Worm (Caenorhabditis elegans): ENCODE results near the gene B0361.14.

The B0361.14 gene

DNA sequence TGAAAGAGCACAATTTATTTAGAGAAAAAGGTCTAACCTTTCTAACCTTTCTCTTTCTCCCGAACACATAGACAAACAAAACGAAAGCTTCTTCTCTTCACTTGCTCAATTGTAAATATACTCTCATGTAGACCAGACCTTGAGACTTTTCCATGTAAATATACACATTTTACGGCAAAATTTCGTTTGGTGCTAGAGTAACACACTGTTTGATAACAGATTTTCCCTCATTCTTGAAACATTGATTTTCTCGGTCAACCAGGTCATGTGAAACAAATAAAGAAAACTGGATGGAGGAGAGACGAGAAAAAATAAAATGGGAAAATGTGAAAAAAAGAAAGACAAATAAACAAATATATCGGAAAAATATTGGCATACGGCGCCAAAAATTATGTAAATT lies 22.7 kb upstream of the B0361.14 start:
- no peak for TF ChIP-seq hlh-12 (tag; optimal IDR thresholded peaks at IDR 0.05)
- TF ChIP-seq pha-4 (tag; optimal IDR thresholded peaks at IDR 0.05): peak; percentile 7

ce11 chrIII:7319390-7319789 lies 20.1 kb upstream of the B0361.14 start, which contains the start of gene F56C9.8:
TSS of gene F56C9.8 (minus strand) at chrIII:7319509.
- TF ChIP-seq nhr-80 (tag; optimal IDR thresholded peaks at IDR 0.05) (peak; percentile 30), T07F8.4 (tag; optimal IDR thresholded peaks at IDR 0.05) (no peak)

DNA sequence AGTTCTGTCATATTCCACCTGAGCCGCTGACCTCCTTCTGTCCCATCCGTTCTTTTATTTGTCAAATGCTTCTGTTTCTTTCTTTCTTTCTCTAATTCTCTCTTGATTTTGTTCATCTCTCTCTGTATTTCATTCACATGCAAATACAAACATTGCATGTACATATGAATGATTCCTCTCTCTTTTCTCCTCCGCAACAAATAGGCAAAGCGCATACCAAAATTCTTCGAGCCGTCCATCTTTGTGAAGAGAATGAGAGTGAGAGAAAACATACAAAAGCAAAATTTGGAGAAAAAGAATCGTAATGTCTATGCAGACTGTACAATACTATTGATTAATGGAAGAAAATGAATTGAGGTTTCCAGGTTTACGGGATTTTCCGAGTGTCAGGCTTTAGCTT lies 18.0 kb upstream of the B0361.14 start:
- TF ChIP-seq mel-28 (tag; optimal IDR thresholded peaks at IDR 0.05; ENCODE audit: borderline replicate concordance): no peak
- peak; percentile 63 for TF ChIP-seq nhr-80 (tag; optimal IDR thresholded peaks at IDR 0.05)
- TF ChIP-seq ztf-22 (GFP tag; optimal IDR thresholded peaks at IDR 0.05): no peak

ce11 chrIII:7314927-7315547 lies 15.7 kb upstream of the B0361.14 start, which contains the start of gene nspg-6:
TSS of gene nspg-6 (minus strand) at chrIII:7314977.
- TF ChIP-seq lsy-27 (tag; optimal IDR thresholded peaks at IDR 0.05; ENCODE audit: borderline replicate concordance, insufficient read depth) (no peak), nhr-80 (tag; optimal IDR thresholded peaks at IDR 0.05) (peak; percentile 75), let-526 (GFP tag; IDR thresholded peaks at IDR 0.05) (no peak)

- TF ChIP-seq F52B5.7 (tag; optimal IDR thresholded peaks at IDR 0.05): no peak
Measured at ce11 chrIII:7314473-7314872, 15.1 kb upstream of the B0361.14 start.

ce11 chrIII:7310662-7311340 lies 11.5 kb upstream of the B0361.14 start, which contains the start of the genes F56C9.6 and F56C9.3:
TSS of gene F56C9.6 (minus strand) at chrIII:7310773.
TSS of gene F56C9.3 (plus strand) at chrIII:7311290.
- TF ChIP-seq lin-54 (GFP tag; optimal IDR thresholded peaks at IDR 0.05): peak; percentile 50
- 0 out of 2 replicates have a peak, but pooled peaks have one; percentile 12 for TF ChIP-seq lin-26 (GFP tag; IDR thresholded peaks at IDR 0.05)
- no peak for TF ChIP-seq lin-35 (GFP tag; optimal IDR thresholded peaks at IDR 0.05)
- peak; percentile 95 for TF ChIP-seq F33H1.4 (GFP tag; IDR thresholded peaks at IDR 0.05)
- TF ChIP-seq ekl-4 (GFP tag; IDR thresholded peaks at IDR 0.05): 0 out of 2 replicates have a peak, but pooled peaks have one; percentile 40
- TF ChIP-seq madf-6 (GFP tag; IDR thresholded peaks at IDR 0.05): peak; percentile 91
- 0 out of 2 replicates have a peak, but pooled peaks have one; percentile 23 for TF ChIP-seq madf-3 (GFP tag; IDR thresholded peaks at IDR 0.05)
- TF ChIP-seq ceh-91 (GFP tag; IDR thresholded peaks at IDR 0.05): peak; percentile 81
- TF ChIP-seq xnd-1 (tag; optimal IDR thresholded peaks at IDR 0.05): peak; percentile 74
- TF ChIP-seq snpc-4 (GFP tag; optimal IDR thresholded peaks at IDR 0.05): no peak
- TF ChIP-seq snpc-4 (tag; optimal IDR thresholded peaks at IDR 0.05): peak in 1 of 4 experiments; percentile 12
- peak; percentile 49 for TF ChIP-seq snpc-3.4 (tag; optimal IDR thresholded peaks at IDR 0.05)
- peak; percentile 79 for TF ChIP-seq D2030.7 (GFP tag; IDR thresholded peaks at IDR 0.05)
- no peak for TF ChIP-seq akir-1 (GFP tag; optimal IDR thresholded peaks at IDR 0.05)
- peak; percentile 70 for TF ChIP-seq dpl-1 (GFP tag; optimal IDR thresholded peaks at IDR 0.05)
- TF ChIP-seq nhr-90 (tag; optimal IDR thresholded peaks at IDR 0.05): no peak
- peak; percentile 91 for TF ChIP-seq lsl-1 (GFP tag; optimal IDR thresholded peaks at IDR 0.05)
- TF ChIP-seq hmg-1.2 (GFP tag; IDR thresholded peaks at IDR 0.05): peak; percentile 12; the same call in 1 of the 2 replicates
- no peak for TF ChIP-seq ama-1 (optimal IDR thresholded peaks at IDR 0.05)
- TF ChIP-seq ama-1 (GFP tag; optimal IDR thresholded peaks at IDR 0.05): no peak
- TF ChIP-seq F49E8.2 (tag; optimal IDR thresholded peaks at IDR 0.05; ENCODE audit: insufficient read depth): peak; percentile 79
- TF ChIP-seq tbp1 (GFP tag; optimal IDR thresholded peaks at IDR 0.05): peak; percentile 16
- TF ChIP-seq efl-1 (GFP tag; optimal IDR thresholded peaks at IDR 0.05): peak; percentile 95
- no peak for TF ChIP-seq hlh-26 (GFP tag; conservative IDR thresholded peaks at IDR 0.05)
- TF ChIP-seq hsf-1 (GFP tag; IDR thresholded peaks at IDR 0.05): 0 out of 2 replicates have a peak, but pooled peaks have one; percentile 19
- no peak for TF ChIP-seq snpc-1.3 (tag; optimal IDR thresholded peaks at IDR 0.05; ENCODE audit: insufficient read depth)
- 0 out of 2 replicates have a peak, but pooled peaks have one; percentile 4 for TF ChIP-seq dox-1 (GFP tag; IDR thresholded peaks at IDR 0.05)
- TF ChIP-seq madf-8 (GFP tag; conservative IDR thresholded peaks at IDR 0.05): peak; percentile 66
